Worm (Caenorhabditis elegans): ENCODE data around the gene pals-38.

Gene pals-38

DNA sequence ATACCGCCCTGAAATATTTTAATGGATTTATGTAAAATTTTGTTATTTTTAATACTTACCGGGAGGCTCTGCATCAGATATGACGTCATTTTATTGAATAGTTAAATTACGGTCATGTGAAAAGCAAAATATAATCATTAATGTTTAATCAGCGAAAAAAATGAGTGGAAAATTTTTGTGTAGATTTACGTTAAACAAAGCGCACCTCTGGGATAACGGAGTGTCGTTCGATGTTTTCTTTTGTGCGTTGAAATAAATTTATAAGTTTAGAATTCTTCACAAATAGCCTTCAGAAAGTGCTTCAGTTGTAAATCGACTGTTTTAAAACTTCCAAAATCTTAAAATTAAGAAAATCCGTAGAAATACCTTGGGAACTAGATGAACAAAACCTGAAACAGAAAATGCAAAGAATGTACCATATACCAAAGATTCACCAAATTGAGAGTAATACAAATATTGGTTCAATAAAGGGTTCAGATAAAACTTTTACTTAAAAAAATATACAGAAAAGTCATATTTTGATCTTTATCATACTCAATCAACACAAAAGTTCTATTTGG, 46.0 kb downstream of the pals-38 start, which contains the start of the genes K01D12.20 and miga-1 (continued):
- no peak for TF ChIP-seq daf-12 (tag; optimal IDR thresholded peaks at IDR 0.05)
- no peak for TF ChIP-seq mep-1 (tag; optimal IDR thresholded peaks at IDR 0.05)
- TF ChIP-seq nhr-10 (tag; optimal IDR thresholded peaks at IDR 0.05), result no peak
- no peak for TF ChIP-seq lin-15B (tag; optimal IDR thresholded peaks at IDR 0.05)
- no peak for TF ChIP-seq ceh-62 (tag; optimal IDR thresholded peaks at IDR 0.05)

DNA sequence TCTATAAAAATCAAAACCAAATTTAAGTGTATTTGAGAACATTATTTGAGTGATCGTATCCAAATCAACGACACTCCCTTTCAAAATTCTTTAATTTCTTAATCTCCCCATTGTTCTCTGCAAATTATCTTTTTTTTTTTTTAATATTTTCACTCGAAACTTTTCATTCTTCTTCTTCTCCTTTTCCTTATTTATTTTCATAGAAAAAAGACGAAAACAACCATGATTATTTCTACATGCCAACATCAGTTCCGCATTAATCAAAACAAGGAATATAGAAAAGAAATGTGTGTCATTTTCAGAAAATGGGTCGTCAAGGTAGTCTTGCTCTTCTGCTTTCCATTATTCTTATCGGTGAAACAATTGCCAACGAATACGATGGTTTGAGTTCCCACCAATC, 49.2 kb downstream of the pals-38 start, which contains the start of gene K01D12.5:
Gene K01D12.5, plus strand, starts transcription at position 301 of the 400 bp plus-strand sequence.
- TF ChIP-seq tag-97 (GFP tag; IDR thresholded peaks at IDR 0.05), result no peak
- TF ChIP-seq mdt-29 (GFP tag; IDR thresholded peaks at IDR 0.05), result no peak

DNA sequence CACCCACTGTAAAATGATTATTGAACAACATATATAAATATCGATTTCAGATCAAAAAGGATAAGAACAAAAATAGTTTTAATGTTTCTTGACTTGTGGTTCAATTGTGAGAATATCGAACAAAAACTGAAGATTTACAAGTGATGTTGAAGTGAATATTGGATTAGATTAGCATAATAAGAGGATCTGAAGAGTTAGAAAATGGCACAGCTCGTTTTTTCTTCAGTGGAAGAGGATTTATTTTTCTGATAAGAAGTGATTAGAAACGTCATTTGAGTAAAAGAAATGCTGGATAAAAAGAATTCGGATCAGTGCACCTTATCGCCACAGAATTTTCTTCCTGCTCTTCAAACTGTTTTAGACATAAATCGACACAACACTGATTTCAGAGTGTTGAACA, 51.1 kb downstream of the pals-38 start, which contains the start of gene twk-14:
Gene twk-14, minus strand, starts transcription at position 8 of the 400 bp plus-strand sequence.
- TF ChIP-seq unc-62 (GFP tag; optimal IDR thresholded peaks at IDR 0.05 in 1 of 2), result peak in 1 of 2 experiments; percentile 25
- TF ChIP-seq unc-62 (tag; optimal IDR thresholded peaks at IDR 0.05), result no peak
- TF ChIP-seq zag-1 (tag; optimal IDR thresholded peaks at IDR 0.05), result no peak
